Worm (Caenorhabditis elegans): ENCODE data around the gene best-16.

best-16 gene

DNA sequence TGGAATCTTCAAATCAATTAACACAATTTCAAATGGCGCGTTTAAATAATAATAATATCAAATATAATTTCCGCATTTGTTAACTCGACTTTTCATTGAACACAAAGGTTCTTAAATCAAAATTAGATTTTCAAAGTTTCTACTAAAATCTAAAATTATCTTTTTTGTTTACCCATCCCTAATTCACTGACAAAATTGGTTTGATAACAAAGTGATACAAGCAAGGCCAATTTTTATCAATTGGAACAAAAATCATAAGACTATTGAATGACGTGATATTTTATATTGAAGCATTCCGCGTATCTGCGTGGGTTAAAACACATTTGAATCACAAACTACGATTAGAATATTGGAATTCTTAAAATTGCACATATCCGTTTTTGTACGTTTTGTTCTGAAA lies 5.2 kb downstream of the best-16 start:
- peak; percentile 67 for TF ChIP-seq hlh-30 (tag; optimal IDR thresholded peaks at IDR 0.05; ENCODE audit: insufficient read depth)
- TF ChIP-seq lsy-2 (tag; optimal IDR thresholded peaks at IDR 0.05): no peak
- peak in 1 of 2 experiments; percentile 36 for TF ChIP-seq daf-16 (GFP tag; optimal IDR thresholded peaks at IDR 0.05)
- TF ChIP-seq daf-16 (tag; optimal IDR thresholded peaks at IDR 0.05): peak; percentile 91
- TF ChIP-seq ztf-7 (tag; optimal IDR thresholded peaks at IDR 0.05): no peak
- TF ChIP-seq lin-39 (tag; optimal IDR thresholded peaks at IDR 0.05): no peak
- TF ChIP-seq F26F4.8 (GFP tag; conservative IDR thresholded peaks at IDR 0.05): no peak
- peak; percentile 72 for TF ChIP-seq nhr-48 (tag; optimal IDR thresholded peaks at IDR 0.05)
- peak in 1 of 2 experiments; percentile 20 for TF ChIP-seq mdl-1 (tag; optimal IDR thresholded peaks at IDR 0.05)
- no peak for TF ChIP-seq jun-1 (tag; optimal IDR thresholded peaks at IDR 0.05)
- TF ChIP-seq nhr-10 (tag; optimal IDR thresholded peaks at IDR 0.05): peak; percentile 10
- TF ChIP-seq nhr-28 (tag; optimal IDR thresholded peaks at IDR 0.05): peak; percentile 95
- peak; percentile 93 for TF ChIP-seq pqm-1 (tag; optimal IDR thresholded peaks at IDR 0.05)
- no peak for TF ChIP-seq daf-8 (GFP tag; IDR thresholded peaks at IDR 0.05)
- TF ChIP-seq dmd-6 (GFP tag; IDR thresholded peaks at IDR 0.05): peak; percentile 89
- peak; percentile 81 for TF ChIP-seq hlh-11 (tag; optimal IDR thresholded peaks at IDR 0.05)
- peak; percentile 63 for TF ChIP-seq T20F7.1 (GFP tag; optimal IDR thresholded peaks at IDR 0.05)
- TF ChIP-seq unc-62 (GFP tag; optimal IDR thresholded peaks at IDR 0.05 in 1 of 2): peak in 1 of 2 experiments; percentile 28
- no peak for TF ChIP-seq unc-62 (tag; optimal IDR thresholded peaks at IDR 0.05)
- TF ChIP-seq aha-1 (tag): peak; percentile 80
- TF ChIP-seq Y105C5A.15 (GFP tag; IDR thresholded peaks at IDR 0.05): no peak
- no peak for TF ChIP-seq ceh-20 (GFP tag; IDR thresholded peaks at IDR 0.05)
- TF ChIP-seq dve-1 (tag; optimal IDR thresholded peaks at IDR 0.05; ENCODE audit: insufficient read depth): peak; percentile 89
- TF ChIP-seq mxl-2 (GFP tag; conservative IDR thresholded peaks at IDR 0.05): no peak
- TF ChIP-seq ces-1 (GFP tag; optimal IDR thresholded peaks at IDR 0.05): no peak
- peak; percentile 91 for TF ChIP-seq nhr-77 (tag; optimal IDR thresholded peaks at IDR 0.05)

DNA sequence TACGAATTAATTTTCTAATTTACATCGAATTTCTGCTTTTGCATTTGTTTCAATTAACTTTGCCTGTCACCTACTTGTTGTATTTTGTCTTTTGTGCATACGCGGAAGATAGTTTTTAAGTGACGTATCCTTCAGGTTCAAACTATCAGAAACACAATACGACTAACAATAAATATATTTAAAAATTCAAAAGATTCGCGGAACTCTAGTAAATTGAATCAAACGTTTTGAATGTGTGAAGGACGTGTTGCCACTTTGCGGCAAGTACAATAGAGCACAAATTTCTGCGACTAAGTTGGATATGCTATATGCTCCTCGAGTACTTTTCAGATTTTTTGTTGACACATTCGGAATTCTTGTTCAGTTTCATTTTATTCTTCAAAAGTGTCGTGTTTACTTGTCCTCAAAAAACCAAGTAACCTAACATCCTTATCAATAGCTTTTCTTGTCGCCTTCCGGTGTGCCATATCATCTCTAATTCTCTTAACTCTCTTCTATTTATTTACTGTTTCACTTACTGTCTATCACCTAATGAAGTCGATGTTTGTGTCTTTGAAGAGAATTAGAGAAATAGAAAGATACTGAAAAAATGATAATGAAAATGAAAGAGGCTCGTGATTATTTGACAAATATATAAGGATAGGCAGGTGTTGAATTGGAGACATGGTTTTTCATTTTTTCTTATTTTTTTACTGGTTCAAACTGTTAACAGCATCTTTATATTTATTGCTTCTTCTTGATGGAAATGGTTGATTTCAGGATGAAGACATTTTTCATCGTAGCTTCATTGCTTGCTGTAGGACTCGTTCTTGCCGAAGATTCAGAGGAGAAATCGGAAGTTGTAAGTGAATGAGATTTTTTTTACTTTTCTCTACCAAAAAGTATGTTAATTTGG lies 6.9 kb downstream of the best-16 start, which contains the start of gene srlf-7:
Gene srlf-7 (plus strand): TSS at position 760 of the 895 bp plus-strand sequence.
- TF ChIP-seq pqm-1 (tag; optimal IDR thresholded peaks at IDR 0.05) (peak; percentile 97), snpc-4 (tag; optimal IDR thresholded peaks at IDR 0.05) (no peak), lin-13 (GFP tag; optimal IDR thresholded peaks at IDR 0.05) (no peak), egl-27 (tag; optimal IDR thresholded peaks at IDR 0.05) (no peak), ceh-44 (GFP tag; IDR thresholded peaks at IDR 0.05) (no peak), mes-2 (tag; optimal IDR thresholded peaks at IDR 0.05; ENCODE audit: poor library complexity, severe bottlenecking) (no peak), F10B5.3 (tag; optimal IDR thresholded peaks at IDR 0.05) (no peak), tag-97 (GFP tag; IDR thresholded peaks at IDR 0.05) (no peak), hmg-1.1 (GFP tag; IDR thresholded peaks at IDR 0.05) (no peak), madf-9 (GFP tag; conservative IDR thresholded peaks at IDR 0.05) (no peak), unc-62 (GFP tag; optimal IDR thresholded peaks at IDR 0.05 in 1 of 2) (peak; percentile 29 to 47), unc-62 (tag; optimal IDR thresholded peaks at IDR 0.05) (no peak), nhr-76 (tag; optimal IDR thresholded peaks at IDR 0.05) (no peak), ctbp-1 (GFP tag; IDR thresholded peaks at IDR 0.05) (no peak), D1046.2 (GFP tag; IDR thresholded peaks at IDR 0.05) (no peak), ceh-20 (GFP tag; IDR thresholded peaks at IDR 0.05) (0 out of 2 replicates have a peak, but pooled peaks have one; percentile 19), ztf-11 (tag; optimal IDR thresholded peaks at IDR 0.05) (no peak), lsy-2 (tag; optimal IDR thresholded peaks at IDR 0.05) (peak in 1 of 2 experiments; percentile 48), vab-7 (GFP tag; IDR thresholded peaks at IDR 0.05) (no peak), attf-4 (tag; optimal IDR thresholded peaks at IDR 0.05) (no peak), lin-1 (GFP tag; IDR thresholded peaks at IDR 0.05) (peak; percentile 97), mxl-2 (GFP tag; conservative IDR thresholded peaks at IDR 0.05) (no peak), unc-130 (GFP tag; optimal IDR thresholded peaks at IDR 0.05) (no peak), lin-38 (GFP tag; IDR thresholded peaks at IDR 0.05) (no peak; the same call in 1 of the 2 replicates), spr-3 (GFP tag; optimal IDR thresholded peaks at IDR 0.05) (no peak), snpc-1.2 (GFP tag; IDR thresholded peaks at IDR 0.05) (no peak), arid-1 (GFP tag; conservative IDR thresholded peaks at IDR 0.05) (no peak), nhr-77 (tag; optimal IDR thresholded peaks at IDR 0.05) (peak; percentile 95), lim-7 (GFP tag; IDR thresholded peaks at IDR 0.05) (no peak), zfp-3 (GFP tag; conservative IDR thresholded peaks at IDR 0.05) (no peak), ces-1 (GFP tag; optimal IDR thresholded peaks at IDR 0.05) (no peak)

Data from whole organism, L4 larva.